Worm (Caenorhabditis elegans): ENCODE results near the gene fbxb-49.

ce11 chrII:1584140-1584539 is 15.8 kb downstream of the fbxb-49 start, which contains the start of gene clec-21:
- TF ChIP-seq eyg-1 (tag; optimal IDR thresholded peaks at IDR 0.05), result no peak
- TF ChIP-seq fkh-6 (tag; optimal IDR thresholded peaks at IDR 0.05), result no peak
- TF ChIP-seq unc-55 (GFP tag; optimal IDR thresholded peaks at IDR 0.05), result no peak
- TF ChIP-seq K02D7.2 (tag; optimal IDR thresholded peaks at IDR 0.05), result no peak
- no peak for TF ChIP-seq dmd-4 (tag; optimal IDR thresholded peaks at IDR 0.05; ENCODE audit: borderline replicate concordance)
- TF ChIP-seq ama-1 (optimal IDR thresholded peaks at IDR 0.05), result no peak
- no peak for TF ChIP-seq hlh-6 (tag; optimal IDR thresholded peaks at IDR 0.05)
- TF ChIP-seq sox-4 (tag; optimal IDR thresholded peaks at IDR 0.05), result no peak
